Fruit fly (Drosophila melanogaster) whole organism, embryonic: ENCODE measurements around the gene mAChR-B.

Experiments used
- Ada2b ChIP-seq: fragments of 200-800 bp; sonication (Bioruptor generic); IDR thresholded peaks from 2 replicates; pipeline ENCODE4 v1.3.6; 2022; ENCODE audit warnings: missing biosample characterization, missing genetic modification characterization
- Atf-2 ChIP-seq: fragments of 200-800 bp; sonication (Bioruptor generic); optimal IDR thresholded peaks from 2 replicates; lab custom pipeline; 2016; ENCODE audit warnings: missing biosample characterization, missing genetic modification characterization
- Bdp1 ChIP-seq: fragments of 200-800 bp; sonication (Bioruptor generic); optimal IDR thresholded peaks from 3 replicates; lab custom pipeline; 2016; ENCODE audit warnings: missing biosample characterization, missing genetic modification characterization
- Bteb2 ChIP-seq: fragments of 200-800 bp; sonication (Bioruptor generic); optimal IDR thresholded peaks from 2 replicates; lab custom pipeline; 2016; ENCODE audit warnings: missing biosample characterization, missing genetic modification characterization
- CG11504 ChIP-seq: fragments of 200-800 bp; sonication (Bioruptor generic); optimal IDR thresholded peaks from 3 replicates; lab custom pipeline; 2019; ENCODE audit warnings: missing biosample characterization, mild to moderate bottlenecking, missing genetic modification characterization, moderate library complexity
- CG11696 ChIP-seq: fragments of 200-800 bp; sonication (Bioruptor generic); IDR thresholded peaks from 2 replicates; pipeline ENCODE4 v1.3.6; 2022; ENCODE audit warnings: missing biosample characterization, missing genetic modification characterization
- CG12391 ChIP-seq: fragments of 200-800 bp; sonication (Bioruptor generic); optimal IDR thresholded peaks from 3 replicates; lab custom pipeline; 2018; ENCODE audit warnings: missing biosample characterization, mild to moderate bottlenecking, missing genetic modification characterization, moderate library complexity
- CG12659 ChIP-seq: fragments of 200-800 bp; sonication (Bioruptor generic); optimal IDR thresholded peaks from 3 replicates; lab custom pipeline; 2017; ENCODE audit warnings: mild to moderate bottlenecking, missing biosample characterization, missing genetic modification reagents, missing genetic modification characterization
- CG15073 ChIP-seq: fragments of 200-800 bp; sonication (Bioruptor generic); optimal IDR thresholded peaks from 2 replicates; lab custom pipeline; 2016; ENCODE audit warnings: missing biosample characterization, missing genetic modification characterization
- CG16779 ChIP-seq: fragments of 200-800 bp; sonication (Bioruptor generic); IDR thresholded peaks from 2 replicates; pipeline ENCODE4 v1.3.6; 2022; ENCODE audit warnings: missing biosample characterization, missing genetic modification characterization
- CG2202 ChIP-seq: fragments of 200-800 bp; sonication (Bioruptor generic); optimal IDR thresholded peaks from 2 replicates; lab custom pipeline; 2018; ENCODE audit warnings: missing biosample characterization, mild to moderate bottlenecking, missing genetic modification characterization
- CG4282 ChIP-seq: fragments of 200-800 bp; sonication (Bioruptor generic); optimal IDR thresholded peaks from 2 replicates; lab custom pipeline; 2016; ENCODE audit warnings: missing biosample characterization, missing genetic modification characterization
- CG4360 ChIP-seq: fragments of 200-800 bp; sonication (Bioruptor generic); IDR thresholded peaks from 2 replicates; pipeline ENCODE4 v1.3.6; 2022; ENCODE audit warnings: missing biosample characterization, missing genetic modification characterization
- CG8089 ChIP-seq: fragments of 200-800 bp; sonication (Bioruptor generic); optimal IDR thresholded peaks from 3 replicates; lab custom pipeline; 2016; ENCODE audit warnings: missing biosample characterization, missing genetic modification characterization
- CG9609 ChIP-seq: fragments of 200-800 bp; sonication (Bioruptor generic); optimal IDR thresholded peaks from 3 replicates; lab custom pipeline; 2016; ENCODE audit warnings: missing biosample characterization, missing genetic modification characterization
- CG9876 ChIP-seq: fragments of 200-800 bp; sonication (Bioruptor generic); optimal IDR thresholded peaks from 2 replicates; lab custom pipeline; 2016; ENCODE audit warnings: missing biosample characterization, missing genetic modification characterization
- CTCF ChIP-seq: fragments of 200-800 bp; sonication (Bioruptor generic); optimal IDR thresholded peaks from 2 replicates; lab custom pipeline; 2017; ENCODE audit warnings: missing biosample characterization, mild to moderate bottlenecking, missing genetic modification characterization, moderate library complexity
- Dek ChIP-seq: fragments of 200-800 bp; sonication (Bioruptor generic); optimal IDR thresholded peaks from 3 replicates; lab custom pipeline; 2019; ENCODE audit warnings: missing biosample characterization, mild to moderate bottlenecking, missing genetic modification characterization, moderate library complexity
- Eip74EF ChIP-seq, 2 experiments: fragments of 200-800 bp in 1 of 2; fragments of >200 bp in 1 of 2; sonication (Bioruptor generic) in 1 of 2; optimal IDR thresholded peaks; 2 replicates each; lab custom pipeline; 2017 to 2019; ENCODE audit warnings: missing biosample characterization in 2 of 2, missing genetic modification characterization in 2 of 2, mild to moderate bottlenecking in 1 of 2, moderate library complexity in 1 of 2
- Elba2 ChIP-seq: fragments of 200-800 bp; sonication (Bioruptor generic); optimal IDR thresholded peaks from 3 replicates; lab custom pipeline; 2016; ENCODE audit warnings: missing biosample characterization, missing genetic modification characterization
- Fer3 ChIP-seq: fragments of 200-800 bp; sonication (Bioruptor generic); optimal IDR thresholded peaks from 2 replicates; lab custom pipeline; 2018; ENCODE audit warnings: missing biosample characterization, mild to moderate bottlenecking, missing genetic modification characterization, moderate library complexity
- HHEX ChIP-seq: fragments of 200-800 bp; sonication (Bioruptor generic); optimal IDR thresholded peaks from 3 replicates; lab custom pipeline; 2017; ENCODE audit warnings: missing biosample characterization, mild to moderate bottlenecking, missing genetic modification characterization, missing genetic modification reagents
- HLH54F ChIP-seq: fragments of 200-800 bp; sonication (Bioruptor generic); optimal IDR thresholded peaks from 3 replicates; lab custom pipeline; 2016; ENCODE audit warnings: missing biosample characterization, missing genetic modification characterization
- Hmr ChIP-seq: fragments of 200-800 bp; sonication (Bioruptor generic); optimal IDR thresholded peaks from 3 replicates; lab custom pipeline; 2017; ENCODE audit warnings: mild to moderate bottlenecking, missing biosample characterization, missing genetic modification reagents, missing genetic modification characterization
- MBD-R2 ChIP-seq: fragments of 200-800 bp; sonication (Bioruptor generic); IDR thresholded peaks from 2 replicates; pipeline ENCODE4 v1.3.6; 2022; ENCODE audit warnings: missing biosample characterization, missing genetic modification characterization
- Meics ChIP-seq: fragments of 200-800 bp; sonication (Bioruptor generic); optimal IDR thresholded peaks from 2 replicates; lab custom pipeline; 2017; ENCODE audit warnings: missing biosample characterization, mild to moderate bottlenecking, missing genetic modification characterization
- PHDP ChIP-seq: fragments of 200-800 bp; sonication (Bioruptor generic); optimal IDR thresholded peaks from 3 replicates; lab custom pipeline; 2018; ENCODE audit warnings: missing biosample characterization, mild to moderate bottlenecking, missing genetic modification characterization, moderate library complexity
- Ssrp ChIP-seq: fragments of 200-800 bp; sonication (Bioruptor generic); optimal IDR thresholded peaks from 2 replicates; lab custom pipeline; 2018; ENCODE audit warnings: missing biosample characterization, mild to moderate bottlenecking, missing genetic modification characterization, moderate library complexity
- Trl ChIP-seq, 3 experiments: fragments of >200 bp in 2 of 3; fragments of 200-800 bp in 1 of 3; sonication (Bioruptor generic) in 1 of 3; optimal IDR thresholded peaks; 2 replicates in 1 of 3; 3 replicates in 2 of 3; lab custom pipeline; 2016 to 2017; ENCODE audit warnings: missing biosample characterization in 1 of 3, missing genetic modification characterization in 1 of 3
- Usf ChIP-seq: fragments of 200-800 bp; sonication (Bioruptor generic); optimal IDR thresholded peaks from 2 replicates; lab custom pipeline; 2017; ENCODE audit warnings: missing genotype, missing biosample characterization, missing genetic modification characterization
- ara ChIP-seq: fragments of 200-800 bp; sonication (Bioruptor generic); IDR thresholded peaks from 2 replicates; pipeline ENCODE4 v1.3.6; 2022; ENCODE audit warnings: missing biosample characterization, missing genetic modification characterization
- croc ChIP-seq: fragments of 200-800 bp; sonication (Bioruptor generic); conservative IDR thresholded peaks from 3 replicates; pipeline ENCODE4 v1.3.6; 2022; ENCODE audit warnings: missing biosample characterization, missing genetic modification characterization
- dati ChIP-seq: fragments of 200-800 bp; sonication (Bioruptor generic); IDR thresholded peaks from 2 replicates; pipeline ENCODE4 v1.3.6; 2022; ENCODE audit warnings: missing biosample characterization, missing genetic modification characterization
- dmrt11E ChIP-seq: fragments of 200-800 bp; sonication (Bioruptor generic); optimal IDR thresholded peaks from 3 replicates; lab custom pipeline; 2018; ENCODE audit warnings: missing biosample characterization, mild to moderate bottlenecking, missing genetic modification characterization, moderate library complexity
- dmrt99B ChIP-seq: fragments of 200-800 bp; sonication (Bioruptor generic); optimal IDR thresholded peaks from 2 replicates; lab custom pipeline; 2018; ENCODE audit warnings: missing biosample characterization, mild to moderate bottlenecking, missing genetic modification characterization, moderate library complexity
- fu2 ChIP-seq: fragments of 200-800 bp; sonication (Bioruptor generic); optimal IDR thresholded peaks from 2 replicates; lab custom pipeline; 2016; ENCODE audit warnings: missing biosample characterization, missing genetic modification characterization
- gcm2 ChIP-seq: fragments of 200-800 bp; sonication (Bioruptor generic); optimal IDR thresholded peaks from 2 replicates; lab custom pipeline; 2016; ENCODE audit warnings: missing biosample characterization, missing genetic modification characterization
- her ChIP-seq: fragments of 200-800 bp; sonication (Bioruptor generic); optimal IDR thresholded peaks from 2 replicates; lab custom pipeline; 2016; ENCODE audit warnings: missing biosample characterization, missing genetic modification characterization
- oc ChIP-seq: fragments of 200-800 bp; sonication (Bioruptor generic); optimal IDR thresholded peaks from 2 replicates; lab custom pipeline; 2018; ENCODE audit warnings: missing biosample characterization, mild to moderate bottlenecking, missing genetic modification characterization, moderate library complexity
- p53 ChIP-seq: fragments of 200-800 bp; sonication (Bioruptor generic); optimal IDR thresholded peaks from 2 replicates; lab custom pipeline; 2016; ENCODE audit warnings: missing biosample characterization, missing genetic modification characterization
- pan ChIP-seq, 4 experiments: fragments of >200 bp in 3 of 4; fragments of 200-800 bp in 1 of 4; sonication (Bioruptor generic) in 1 of 4; optimal IDR thresholded peaks in 3 of 4; IDR thresholded peaks in 1 of 4; 2 replicates each; pipeline versions ENCODE4 v1.3.6 to Lab custom; 2017 to 2022; ENCODE audit warnings: missing biosample characterization in 2 of 4, missing genetic modification characterization in 2 of 4, mixed read lengths in 1 of 4
- phol ChIP-seq: fragments of 200-800 bp; sonication (Bioruptor generic); optimal IDR thresholded peaks from 3 replicates; lab custom pipeline; 2018; ENCODE audit warnings: missing biosample characterization, mild to moderate bottlenecking, missing genetic modification characterization, moderate library complexity
- sd ChIP-seq: fragments of 200-800 bp; sonication (Bioruptor generic); optimal IDR thresholded peaks from 3 replicates; lab custom pipeline; 2018; ENCODE audit warnings: missing biosample characterization, mild to moderate bottlenecking, missing genetic modification characterization, moderate library complexity
- shn ChIP-seq: fragments of 200-800 bp; sonication (Bioruptor generic); optimal IDR thresholded peaks from 3 replicates; lab custom pipeline; 2016; ENCODE audit warnings: missing biosample characterization, missing genetic modification characterization
- slou ChIP-seq: fragments of 200-800 bp; sonication (Bioruptor generic); optimal IDR thresholded peaks from 3 replicates; lab custom pipeline; 2016; ENCODE audit warnings: missing biosample characterization, missing genetic modification characterization
- so ChIP-seq: fragments of 200-800 bp; sonication (Bioruptor generic); IDR thresholded peaks from 3 replicates; pipeline ENCODE4 v1.3.6; 2022; ENCODE audit warnings: missing biosample characterization, missing genetic modification characterization
- tin ChIP-seq: fragments of 200-800 bp; sonication (Bioruptor generic); optimal IDR thresholded peaks from 3 replicates; lab custom pipeline; 2016; ENCODE audit warnings: missing biosample characterization, missing genetic modification characterization
- tio ChIP-seq: fragments of 200-800 bp; sonication (Bioruptor generic); optimal IDR thresholded peaks from 2 replicates; lab custom pipeline; 2017; ENCODE audit warnings: missing biosample characterization, missing genetic modification characterization, inconsistent platforms
- z ChIP-seq: fragments of 200-800 bp; sonication (Bioruptor generic); IDR thresholded peaks from 3 replicates; pipeline ENCODE4 v1.3.6; 2022; ENCODE audit warnings: missing biosample characterization, missing genetic modification characterization

Gene mAChR-B

DNA sequence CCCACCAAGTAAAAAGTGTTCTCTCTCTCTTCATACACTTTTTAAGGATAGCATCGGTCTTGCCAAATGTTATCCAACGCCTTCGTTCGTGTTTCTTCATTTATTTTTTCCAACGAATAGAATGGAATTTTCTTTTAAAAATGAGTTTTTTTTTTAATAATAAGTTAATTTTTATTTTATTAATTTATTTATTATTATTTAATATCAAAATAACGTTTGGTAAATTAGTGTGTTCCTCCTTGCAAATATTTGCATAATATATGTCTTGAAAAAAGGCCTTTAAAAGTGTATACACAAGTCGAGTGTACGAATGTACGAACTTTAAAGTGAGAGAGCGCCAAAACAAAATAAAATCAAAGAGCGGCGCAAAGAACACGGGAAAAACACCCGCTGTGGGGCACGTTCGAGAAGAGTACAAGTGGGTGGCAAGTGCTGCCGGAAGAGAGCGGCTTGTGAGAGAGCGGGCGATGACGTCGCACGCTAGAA is 31.8 kb upstream of the mAChR-B start (continued):
- TF ChIP-seq Meics (GFP tag; lab: Kevin White, UChicago) (peak; percentile 91), phol (peak; percentile 87), Hmr (GFP tag; lab: Kevin White, UChicago) (peak; percentile 95), HLH54F (GFP tag; lab: Kevin White, UChicago) (peak; percentile 5), Eip74EF (GFP tag; optimal IDR thresholded peaks at IDR 0.05; lab: Kevin White, UChicago) (peak in 1 of 2 experiments; percentile 88), Ssrp (tag; lab: Kevin White, UChicago) (peak; percentile 93), Fer3 (tag; lab: Kevin White, UChicago) (peak; percentile 81), tio (GFP tag; lab: Kevin White, UChicago) (peak; percentile 81), shn (GFP tag; lab: Kevin White, UChicago) (peak; percentile 1), CG12659 (GFP tag; lab: Kevin White, UChicago) (peak; percentile 94), fu2 (GFP tag; lab: Kevin White, UChicago) (peak; percentile 25), CG4360 (GFP tag; lab: Robert Waterston, UW) (0 out of 2 replicates have a peak, but pooled peaks have one; percentile 23), Ada2b (GFP tag; lab: Robert Waterston, UW) (peak; percentile 28; the same call in 1 of the 2 replicates), dati (GFP tag; lab: Robert Waterston, UW) (no peak), p53 (GFP tag; lab: Kevin White, UChicago) (no peak), Bteb2 (GFP tag; lab: Kevin White, UChicago) (peak; percentile 27), Elba2 (GFP tag; lab: Kevin White, UChicago) (no peak), CG9876 (GFP tag; lab: Kevin White, UChicago) (peak; percentile 14), HHEX (GFP tag; lab: Kevin White, UChicago) (peak; percentile 83), gcm2 (GFP tag; lab: Kevin White, UChicago) (no peak), CG2202 (peak; percentile 72), Atf-2 (peak; percentile 22), CG9609 (peak; percentile 44), croc (GFP tag; lab: Robert Waterston, UW) (peak; percentile 64; the same call in 2 of the 3 replicates), tin (GFP tag; lab: Kevin White, UChicago) (peak; percentile 60), Trl (optimal IDR thresholded peaks at IDR 0.05; lab: Kevin White, UChicago) (peak; percentile 75 to 84), Trl (GFP tag; optimal IDR thresholded peaks at IDR 0.05; lab: Kevin White, UChicago) (peak; percentile 35), so (peak; percentile 72), CG12391 (tag; lab: Kevin White, UChicago) (peak; percentile 94), PHDP (tag; lab: Kevin White, UChicago) (peak; percentile 95), ara (GFP tag; lab: Robert Waterston, UW) (peak; percentile 26; the same call in 1 of the 2 replicates), z (no peak), MBD-R2 (no peak), pan (optimal IDR thresholded peaks at IDR 0.05; lab: Kevin White, UChicago) (no peak), pan (GFP tag; optimal IDR thresholded peaks at IDR 0.05 in 1 of 2, IDR thresholded peaks at IDR 0.05 in 1 of 2) (peak in 1 of 2 experiments; percentile 75), dmrt99B (tag; lab: Kevin White, UChicago) (peak; percentile 92), CG16779 (no peak), oc (peak; percentile 81), CTCF (GFP tag; lab: Kevin White, UChicago) (peak; percentile 23), sd (tag; lab: Kevin White, UChicago) (no peak), CG8089 (no peak), slou (GFP tag; lab: Kevin White, UChicago) (peak; percentile 29), CG15073 (GFP tag; lab: Kevin White, UChicago) (peak; percentile 33), Dek (tag; lab: Kevin White, UChicago) (peak; percentile 91), Bdp1 (GFP tag; lab: Kevin White, UChicago) (peak; percentile 33), CG11504 (tag; lab: Kevin White, UChicago) (peak; percentile 90), CG4282 (GFP tag; lab: Kevin White, UChicago) (no peak), her (no peak), dmrt11E (tag; lab: Kevin White, UChicago) (peak; percentile 70), CG11696 (GFP tag; lab: Robert Waterston, UW) (peak; percentile 35; the same call in 1 of the 2 replicates), Usf (GFP tag; lab: Kevin White, UChicago) (peak; percentile 70)
